1 fruit fly cellular context compared by ENCODE assay signal in genomic region chr2L:294452-295362, dm6.
A peak's percentile ranks its signal among the peaks of the same experiment; 100 is the strongest.
TF ChIP-seq lines count a peak whose summit lies in the region.

Gene U2af38 (minus strand): TSS chr2L:294681.
Gene Stip1 (plus strand): TSS chr2L:295122.

TF ChIP-seq in whole organism, embryonic, 481 proteins besides CTCF, POLR2A, EP300 and RAD21 (continued from another document):
- peak; percentile 58; the same call in 1 of the 3 replicates for TF ChIP-seq vnd (GFP tag; IDR thresholded peaks at IDR 0.05; lab: Robert Waterston, UW; ENCODE audit: partially characterized antibody)
- TF ChIP-seq sima (GFP tag; optimal IDR thresholded peaks at IDR 0.05; lab: Kevin White, UChicago), result no peak
- no peak for TF ChIP-seq slp2 (GFP tag; optimal IDR thresholded peaks at IDR 0.05; lab: Kevin White, UChicago)
- TF ChIP-seq CG7987 (GFP tag; optimal IDR thresholded peaks at IDR 0.05; lab: Kevin White, UChicago), result no peak
- TF ChIP-seq zfh1 (GFP tag; IDR thresholded peaks at IDR 0.05; lab: Robert Waterston, UW), result no peak
- no peak for TF ChIP-seq CG17568 (GFP tag; optimal IDR thresholded peaks at IDR 0.05; lab: Kevin White, UChicago)
- TF ChIP-seq sr (GFP tag; IDR thresholded peaks at IDR 0.05; lab: Robert Waterston, UW), result no peak
- TF ChIP-seq ci (GFP tag; IDR thresholded peaks at IDR 0.05; lab: Robert Waterston, UW), result no peak; the same call in 2 of the 3 replicates
- no peak for TF ChIP-seq Gug (GFP tag; IDR thresholded peaks at IDR 0.05; lab: Robert Waterston, UW)
- peak; percentile 2 for TF ChIP-seq Chrac-16 (GFP tag; optimal IDR thresholded peaks at IDR 0.05; lab: Kevin White, UChicago)
- no peak for TF ChIP-seq Ada2b (GFP tag; IDR thresholded peaks at IDR 0.05; lab: Robert Waterston, UW)
- no peak for TF ChIP-seq Adf1 (GFP tag; IDR thresholded peaks at IDR 0.05; lab: Robert Waterston, UW)
- TF ChIP-seq CG4328 (GFP tag; optimal IDR thresholded peaks at IDR 0.05; lab: Kevin White, UChicago), result peak; percentile 24
- no peak for TF ChIP-seq NK7.1 (GFP tag; optimal IDR thresholded peaks at IDR 0.05; lab: Kevin White, UChicago)
- no peak for TF ChIP-seq klu (GFP tag; IDR thresholded peaks at IDR 0.05; lab: Robert Waterston, UW)
- peak; percentile 69; the same call in 1 of the 2 replicates for TF ChIP-seq amos (GFP tag; IDR thresholded peaks at IDR 0.05; lab: Robert Waterston, UW; ENCODE audit: partially characterized antibody)
- no peak for TF ChIP-seq CG4730 (GFP tag; IDR thresholded peaks at IDR 0.05; lab: Robert Waterston, UW)
- peak; percentile 66 for TF ChIP-seq CG10543 (GFP tag; optimal IDR thresholded peaks at IDR 0.05; lab: Kevin White, UChicago)
- peak; percentile 8 for TF ChIP-seq dm (GFP tag; optimal IDR thresholded peaks at IDR 0.05; lab: Kevin White, UChicago)
- TF ChIP-seq CG12104 (GFP tag; optimal IDR thresholded peaks at IDR 0.05; lab: Kevin White, UChicago), result no peak
- TF ChIP-seq aop (GFP tag; IDR thresholded peaks at IDR 0.05; lab: Robert Waterston, UW), result no peak
- TF ChIP-seq onecut (GFP tag; IDR thresholded peaks at IDR 0.05; lab: Robert Waterston, UW), result no peak
- TF ChIP-seq Xbp1 (GFP tag; optimal IDR thresholded peaks at IDR 0.05; lab: Kevin White, UChicago), result peak; percentile 58
- peak; percentile 36 for TF ChIP-seq nmo (GFP tag; optimal IDR thresholded peaks at IDR 0.05; lab: Kevin White, UChicago)
- no peak for TF ChIP-seq run (tag; optimal IDR thresholded peaks at IDR 0.05; lab: Kevin White, UChicago)
- TF ChIP-seq Taf1 (GFP tag; IDR thresholded peaks at IDR 0.05; lab: Robert Waterston, UW), result no peak
- peak; percentile 15 for TF ChIP-seq CG13424 (tag; optimal IDR thresholded peaks at IDR 0.05; lab: Kevin White, UChicago)
- no peak for TF ChIP-seq CG1602 (GFP tag; optimal IDR thresholded peaks at IDR 0.05; lab: Kevin White, UChicago)
- peak; percentile 73 for TF ChIP-seq Med (GFP tag; lab: Kevin White, UChicago)
- no peak for TF ChIP-seq CG32772 (GFP tag; IDR thresholded peaks at IDR 0.05; lab: Robert Waterston, UW)
- TF ChIP-seq CG10654 (GFP tag; optimal IDR thresholded peaks at IDR 0.05; lab: Kevin White, UChicago), result peak; percentile 30
- peak; percentile 75 for TF ChIP-seq CG15514 (GFP tag; optimal IDR thresholded peaks at IDR 0.05; lab: Kevin White, UChicago)
- TF ChIP-seq CG7963 (GFP tag; IDR thresholded peaks at IDR 0.05; lab: Robert Waterston, UW; ENCODE audit: partially characterized antibody), result no peak; the same call in 2 of the 3 replicates
- peak; percentile 10 for TF ChIP-seq CG9817 (tag; optimal IDR thresholded peaks at IDR 0.05; lab: Kevin White, UChicago)
- TF ChIP-seq CG2712 (tag; optimal IDR thresholded peaks at IDR 0.05; lab: Kevin White, UChicago), result peak; percentile 48
- TF ChIP-seq Dip2 (GFP tag; IDR thresholded peaks at IDR 0.05; lab: Robert Waterston, UW), result no peak
- TF ChIP-seq CG3065 (GFP tag; optimal IDR thresholded peaks at IDR 0.05; lab: Kevin White, UChicago), result no peak
- TF ChIP-seq inv (GFP tag; IDR thresholded peaks at IDR 0.05; lab: Robert Waterston, UW; ENCODE audit: partially characterized antibody), result no peak
- TF ChIP-seq shn (GFP tag; optimal IDR thresholded peaks at IDR 0.05; lab: Kevin White, UChicago), result no peak
- peak; percentile 42; the same call in 1 of the 2 replicates for TF ChIP-seq vvl (GFP tag; IDR thresholded peaks at IDR 0.05; lab: Robert Waterston, UW)
- no peak for TF ChIP-seq pnt (GFP tag; optimal IDR thresholded peaks at IDR 0.05; lab: Kevin White, UChicago)
- no peak for TF ChIP-seq Rx (GFP tag; IDR thresholded peaks at IDR 0.05; lab: Robert Waterston, UW)
- no peak for TF ChIP-seq CG3726 (GFP tag; IDR thresholded peaks at IDR 0.05; lab: Robert Waterston, UW)
- TF ChIP-seq Atf-2 (GFP tag; optimal IDR thresholded peaks at IDR 0.05; lab: Kevin White, UChicago), result no peak
- no peak for TF ChIP-seq CG7745 (tag; optimal IDR thresholded peaks at IDR 0.05; lab: Kevin White, UChicago)
- peak; percentile 4 for TF ChIP-seq ind (GFP tag; optimal IDR thresholded peaks at IDR 0.05; lab: Kevin White, UChicago)
- TF ChIP-seq CG3847 (GFP tag; IDR thresholded peaks at IDR 0.05; lab: Robert Waterston, UW), result peak; percentile 55
- TF ChIP-seq row (GFP tag; IDR thresholded peaks at IDR 0.05; lab: Robert Waterston, UW), result peak; percentile 58
- peak; percentile 87 for TF ChIP-seq CG14710 (tag; optimal IDR thresholded peaks at IDR 0.05; lab: Kevin White, UChicago)
- peak; percentile 33 for TF ChIP-seq CG30020 (tag; optimal IDR thresholded peaks at IDR 0.05; lab: Kevin White, UChicago)
- peak; percentile 43; the same call in 1 of the 2 replicates for TF ChIP-seq nerfin-2 (GFP tag; IDR thresholded peaks at IDR 0.05; lab: Robert Waterston, UW; ENCODE audit: partially characterized antibody)
- no peak for TF ChIP-seq crol (GFP tag; IDR thresholded peaks at IDR 0.05; lab: Robert Waterston, UW)
- TF ChIP-seq Ets97D (GFP tag; optimal IDR thresholded peaks at IDR 0.05; lab: Kevin White, UChicago), result no peak
- TF ChIP-seq pb (GFP tag; optimal IDR thresholded peaks at IDR 0.05; lab: Kevin White, UChicago), result no peak
- peak; percentile 82 for TF ChIP-seq Dll (GFP tag; IDR thresholded peaks at IDR 0.05; lab: Robert Waterston, UW; ENCODE audit: partially characterized antibody)
- no peak for TF ChIP-seq CG14050 (GFP tag; IDR thresholded peaks at IDR 0.05; lab: Robert Waterston, UW)
- no peak for TF ChIP-seq CG17912 (GFP tag; optimal IDR thresholded peaks at IDR 0.05; lab: Kevin White, UChicago)
- TF ChIP-seq Poxn (GFP tag; IDR thresholded peaks at IDR 0.05; lab: Robert Waterston, UW), result no peak
- TF ChIP-seq tna (GFP tag; IDR thresholded peaks at IDR 0.05; lab: Robert Waterston, UW; ENCODE audit: partially characterized antibody), result no peak
- TF ChIP-seq CG12236 (GFP tag; optimal IDR thresholded peaks at IDR 0.05; lab: Kevin White, UChicago), result no peak
- no peak for TF ChIP-seq HmgD (GFP tag; optimal IDR thresholded peaks at IDR 0.05; lab: Kevin White, UChicago)
- no peak for TF ChIP-seq ase (GFP tag; IDR thresholded peaks at IDR 0.05; lab: Robert Waterston, UW)
- no peak; the same call in 1 of the 2 replicates for TF ChIP-seq sob (GFP tag; IDR thresholded peaks at IDR 0.05; lab: Robert Waterston, UW)
- no peak for TF ChIP-seq CG12219 (GFP tag; optimal IDR thresholded peaks at IDR 0.05; lab: Kevin White, UChicago)
- peak; percentile 4; the same call in 1 of the 3 replicates for TF ChIP-seq Opbp (GFP tag; IDR thresholded peaks at IDR 0.05; lab: Robert Waterston, UW; ENCODE audit: partially characterized antibody)
- TF ChIP-seq CG8944 (GFP tag; optimal IDR thresholded peaks at IDR 0.05; lab: Kevin White, UChicago), result peak; percentile 2
- peak; percentile 34 for TF ChIP-seq CG34376 (GFP tag; optimal IDR thresholded peaks at IDR 0.05; lab: Kevin White, UChicago)
